Worm (Caenorhabditis elegans): ENCODE data around the gene mdt-17.

ce11 chrV:20213097-20213496 lies 54.0 kb downstream of the mdt-17 start:
- no peak for TF ChIP-seq unc-62 (GFP tag; optimal IDR thresholded peaks at IDR 0.05 in 1 of 2)
- TF ChIP-seq unc-62 (tag; optimal IDR thresholded peaks at IDR 0.05), result no peak
- TF ChIP-seq lin-13 (GFP tag; optimal IDR thresholded peaks at IDR 0.05), result no peak
- TF ChIP-seq nhr-28 (tag; optimal IDR thresholded peaks at IDR 0.05), result no peak
- no peak for TF ChIP-seq ZK546.5 (tag; optimal IDR thresholded peaks at IDR 0.05)
- TF ChIP-seq fkh-10 (GFP tag; optimal IDR thresholded peaks at IDR 0.05), result no peak
- no peak for TF ChIP-seq lin-39 (tag; optimal IDR thresholded peaks at IDR 0.05)
- TF ChIP-seq ceh-82 (tag; optimal IDR thresholded peaks at IDR 0.05), result no peak
- TF ChIP-seq jun-1 (tag; optimal IDR thresholded peaks at IDR 0.05), result no peak
- no peak for TF ChIP-seq spr-1 (tag; optimal IDR thresholded peaks at IDR 0.05)
- no peak for TF ChIP-seq duxl-1 (tag; optimal IDR thresholded peaks at IDR 0.05; ENCODE audit: poor library complexity)
- TF ChIP-seq ama-1 (optimal IDR thresholded peaks at IDR 0.05), result no peak

All from whole organism, L4 larva.